Fruit fly (Drosophila melanogaster): ENCODE results near the gene CG31815.

The CG31815 gene

dm6 chr2L:16647773-16648172 is 42.2 kb downstream of the CG31815 start (continued):
- TF ChIP-seq Adf1 (GFP tag; IDR thresholded peaks at IDR 0.05) (0 out of 2 replicates have a peak, but pooled peaks have one; percentile 11), Doc2 (GFP tag; IDR thresholded peaks at IDR 0.05) (no peak), dan (GFP tag; IDR thresholded peaks at IDR 0.05) (no peak), caup (GFP tag; optimal IDR thresholded peaks at IDR 0.05; ENCODE audit: severe bottlenecking) (peak; percentile 65), CG12155 (GFP tag; optimal IDR thresholded peaks at IDR 0.05) (peak; percentile 18), CG8281 (tag; optimal IDR thresholded peaks at IDR 0.05) (peak; percentile 25), eve (GFP tag; optimal IDR thresholded peaks at IDR 0.05) (peak in 1 of 2 experiments; percentile 70), Fer3 (tag; optimal IDR thresholded peaks at IDR 0.05) (peak; percentile 60), shn (GFP tag; optimal IDR thresholded peaks at IDR 0.05) (no peak), CG6765 (GFP tag; optimal IDR thresholded peaks at IDR 0.05) (peak; percentile 51), so (GFP tag; IDR thresholded peaks at IDR 0.05) (no peak), sob (GFP tag; IDR thresholded peaks at IDR 0.05) (peak; percentile 63), eyg (GFP tag; optimal IDR thresholded peaks at IDR 0.05) (no peak), Sox102F (GFP tag; optimal IDR thresholded peaks at IDR 0.05) (peak; percentile 58), CoRest (tag; optimal IDR thresholded peaks at IDR 0.05) (peak; percentile 42), sr (GFP tag; IDR thresholded peaks at IDR 0.05) (no peak), Scr (GFP tag; IDR thresholded peaks at IDR 0.05; ENCODE audit: partially characterized antibody) (no peak), Lim3 (GFP tag; IDR thresholded peaks at IDR 0.05) (no peak), Lhr (GFP tag; optimal IDR thresholded peaks at IDR 0.05) (no peak), slbo (GFP tag; IDR thresholded peaks at IDR 0.05) (peak; percentile 71; the same call in 1 of the 2 replicates), hth (optimal IDR thresholded peaks at IDR 0.05) (no peak), CG1024 (GFP tag; IDR thresholded peaks at IDR 0.05) (no peak), CG2129 (GFP tag; IDR thresholded peaks at IDR 0.05; ENCODE audit: partially characterized antibody) (no peak), Nf-YC (tag; optimal IDR thresholded peaks at IDR 0.05) (peak; percentile 36), Rx (GFP tag; IDR thresholded peaks at IDR 0.05) (no peak), chm (GFP tag; IDR thresholded peaks at IDR 0.05) (no peak), ewg (GFP tag; optimal IDR thresholded peaks at IDR 0.05) (peak; percentile 22), CG13624 (GFP tag; optimal IDR thresholded peaks at IDR 0.05) (no peak), Sox100B (GFP tag; optimal IDR thresholded peaks at IDR 0.05) (peak; percentile 24), Spps (tag; optimal IDR thresholded peaks at IDR 0.05) (no peak), Ets65A (GFP tag) (no peak), CHES-1-like (GFP tag; optimal IDR thresholded peaks at IDR 0.05) (no peak), CG1602 (GFP tag; optimal IDR thresholded peaks at IDR 0.05) (no peak), CG17612 (GFP tag; IDR thresholded peaks at IDR 0.05) (no peak), CG10979 (tag; optimal IDR thresholded peaks at IDR 0.05) (peak; percentile 37), Bteb2 (GFP tag; optimal IDR thresholded peaks at IDR 0.05) (no peak), Tbp (GFP tag; optimal IDR thresholded peaks at IDR 0.05) (no peak), repo (GFP tag; optimal IDR thresholded peaks at IDR 0.05) (no peak), tio (GFP tag; optimal IDR thresholded peaks at IDR 0.05) (peak; percentile 10), gcm (GFP tag; optimal IDR thresholded peaks at IDR 0.05) (peak; percentile 11), ro (GFP tag; IDR thresholded peaks at IDR 0.05) (no peak), CG18599 (GFP tag; optimal IDR thresholded peaks at IDR 0.05) (peak; percentile 87), maf-S (GFP tag; optimal IDR thresholded peaks at IDR 0.05) (no peak), Camta (GFP tag; optimal IDR thresholded peaks at IDR 0.05) (no peak), C15 (GFP tag; IDR thresholded peaks at IDR 0.05) (no peak), hbn (GFP tag; IDR thresholded peaks at IDR 0.05; ENCODE audit: partially characterized antibody) (no peak), CG12942 (GFP tag; optimal IDR thresholded peaks at IDR 0.05) (no peak), CG15011 (GFP tag; optimal IDR thresholded peaks at IDR 0.05) (peak; percentile 22), bsh (GFP tag; optimal IDR thresholded peaks at IDR 0.05) (peak in 1 of 2 experiments; percentile 42), aop (GFP tag; IDR thresholded peaks at IDR 0.05) (no peak), esg (GFP tag; conservative IDR thresholded peaks at IDR 0.05) (peak; percentile 23; the same call in 1 of the 2 replicates), Side (GFP tag; optimal IDR thresholded peaks at IDR 0.05) (no peak)
